Fruit fly (Drosophila melanogaster) S2 (cell line): ENCODE measurements around the gene RpL3.

Source experiments
- CG8478 ChIP-seq: fragments of >200 bp; optimal IDR thresholded peaks from 2 replicates; lab custom pipeline; 2018
- CTCF ChIP-seq, 2 experiments: fragments of >200 bp; optimal IDR thresholded peaks; 2 replicates each; lab custom pipeline; 2018

- TF ChIP-seq CG8478 (lab: Kevin White, UChicago) (no peak), CTCF (optimal IDR thresholded peaks at IDR 0.05; lab: Kevin White, UChicago) (no peak)
These were observed 51.0 kb downstream of the RpL3 start for dm6 chr3R:11272667-11273066.
